Worm (Caenorhabditis elegans): ENCODE data around the gene C48B4.9.

C48B4.9 gene

ce11 chrIII:9563235-9563634, at the start of gene C48B4.9:
TSS of gene C48B4.9 (minus strand) at chrIII:9563335.
- no peak for TF ChIP-seq ztf-4 (tag; optimal IDR thresholded peaks at IDR 0.05)
- no peak for TF ChIP-seq nhr-23 (tag; optimal IDR thresholded peaks at IDR 0.05)
- TF ChIP-seq lin-13 (GFP tag; optimal IDR thresholded peaks at IDR 0.05), result no peak
- no peak for TF ChIP-seq peb-1 (tag; optimal IDR thresholded peaks at IDR 0.05)
- TF ChIP-seq egl-27 (tag; optimal IDR thresholded peaks at IDR 0.05), result no peak
- no peak for TF ChIP-seq nhr-25 (tag; optimal IDR thresholded peaks at IDR 0.05)

- TF ChIP-seq elt-3 (tag; optimal IDR thresholded peaks at IDR 0.05) (no peak), nhr-237 (tag; optimal IDR thresholded peaks at IDR 0.05) (no peak), dmd-4 (tag; optimal IDR thresholded peaks at IDR 0.05) (no peak), elt-1 (tag; optimal IDR thresholded peaks at IDR 0.05) (no peak), mbf-1 (tag; optimal IDR thresholded peaks at IDR 0.05) (no peak), F13H6.1 (tag; optimal IDR thresholded peaks at IDR 0.05) (no peak), unc-39 (tag; optimal IDR thresholded peaks at IDR 0.05) (no peak), ztf-1 (GFP tag; conservative IDR thresholded peaks at IDR 0.05) (no peak), lin-11 (tag; optimal IDR thresholded peaks at IDR 0.05) (no peak), ztf-11 (tag; optimal IDR thresholded peaks at IDR 0.05) (no peak), nhr-11 (tag; optimal IDR thresholded peaks at IDR 0.05) (no peak), unc-62 (GFP tag; optimal IDR thresholded peaks at IDR 0.05) (no peak), nhr-6 (tag; optimal IDR thresholded peaks at IDR 0.05) (no peak), nhr-10 (tag; optimal IDR thresholded peaks at IDR 0.05) (no peak), sem-4 (tag; optimal IDR thresholded peaks at IDR 0.05) (no peak), egl-27 (tag; optimal IDR thresholded peaks at IDR 0.05) (no peak), peb-1 (tag; optimal IDR thresholded peaks at IDR 0.05) (no peak), snpc-4 (tag; optimal IDR thresholded peaks at IDR 0.05) (no peak)
Observed at ce11 chrIII:9612097-9612496, 49.0 kb upstream of the C48B4.9 start, which contains the start of gene bbs-4. TSS of gene bbs-4 (minus strand) at chrIII:9612197.

DNA sequence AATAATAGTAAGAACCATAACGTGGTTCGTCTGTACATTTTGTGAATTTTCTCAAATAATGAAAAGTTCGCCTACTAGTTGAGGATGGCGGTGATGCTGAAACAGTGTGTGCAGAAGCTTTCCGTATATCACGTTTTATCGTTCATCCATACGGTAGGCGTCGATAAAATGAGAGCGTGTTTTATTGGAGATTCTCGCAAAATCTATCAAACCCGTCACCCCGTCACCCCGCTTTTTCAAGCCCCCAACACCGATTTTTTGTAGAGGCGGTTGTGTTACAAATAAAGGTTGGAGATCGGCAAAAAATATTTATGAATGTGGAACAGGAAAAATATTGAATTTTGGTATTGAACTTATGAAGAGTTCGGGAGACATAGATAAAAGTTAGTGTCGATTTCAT, 45.5 kb upstream of the C48B4.9 start, which contains the start of gene clec-161:
Gene clec-161, minus strand, starts transcription at position 101 of the 400 bp plus-strand sequence.
- TF ChIP-seq lin-11 (tag; optimal IDR thresholded peaks at IDR 0.05) (no peak), ama-1 (optimal IDR thresholded peaks at IDR 0.05) (no peak), ztf-4 (tag; optimal IDR thresholded peaks at IDR 0.05) (no peak), nhr-21 (tag; optimal IDR thresholded peaks at IDR 0.05) (no peak), mdl-1 (tag; optimal IDR thresholded peaks at IDR 0.05) (no peak), nhr-237 (tag; optimal IDR thresholded peaks at IDR 0.05) (no peak), mbf-1 (tag; optimal IDR thresholded peaks at IDR 0.05) (no peak), aly-2 (tag; optimal IDR thresholded peaks at IDR 0.05) (no peak), peb-1 (tag; optimal IDR thresholded peaks at IDR 0.05) (no peak), gmeb-1 (tag; optimal IDR thresholded peaks at IDR 0.05) (no peak), nhr-12 (tag; optimal IDR thresholded peaks at IDR 0.05) (no peak), nhr-25 (tag; optimal IDR thresholded peaks at IDR 0.05) (no peak), nhr-10 (tag; optimal IDR thresholded peaks at IDR 0.05) (no peak), nhr-23 (tag; optimal IDR thresholded peaks at IDR 0.05) (no peak), skn-1 (tag; optimal IDR thresholded peaks at IDR 0.05) (no peak), dmd-4 (tag; optimal IDR thresholded peaks at IDR 0.05) (no peak), unc-55 (GFP tag; optimal IDR thresholded peaks at IDR 0.05) (no peak)

DNA sequence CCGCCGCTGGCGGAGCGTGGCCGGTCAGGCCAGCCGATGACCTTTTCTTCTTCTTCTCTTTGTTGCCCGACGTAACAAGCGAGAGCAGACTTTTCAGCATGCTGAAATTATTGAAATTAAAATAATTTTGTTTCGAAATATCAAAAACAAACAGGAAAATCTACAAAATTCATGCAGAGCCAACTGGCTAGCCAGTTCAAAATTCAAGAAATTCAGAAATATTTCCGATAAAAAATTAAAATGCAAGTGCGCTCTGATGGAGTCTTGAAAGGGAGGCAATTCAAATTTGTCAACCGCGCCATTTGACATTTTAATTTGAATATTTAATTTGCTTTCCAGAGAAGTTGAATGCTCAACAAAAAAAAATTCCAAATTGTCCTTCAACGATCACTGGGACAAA, 37.5 kb upstream of the C48B4.9 start, which contains the start of gene F58A4.2:
Gene F58A4.2, minus strand, starts transcription at position 101 of the 400 bp plus-strand sequence.
- TF ChIP-seq elt-3 (tag; optimal IDR thresholded peaks at IDR 0.05) (no peak), nhr-129 (tag; optimal IDR thresholded peaks at IDR 0.05) (no peak), lin-13 (GFP tag; optimal IDR thresholded peaks at IDR 0.05) (no peak), alr-1 (tag; optimal IDR thresholded peaks at IDR 0.05) (no peak), crh-2 (tag; optimal IDR thresholded peaks at IDR 0.05) (no peak), peb-1 (tag; optimal IDR thresholded peaks at IDR 0.05) (no peak), lsy-2 (tag; optimal IDR thresholded peaks at IDR 0.05) (no peak), sma-3 (GFP tag; optimal IDR thresholded peaks at IDR 0.05) (no peak), blmp-1 (tag; optimal IDR thresholded peaks at IDR 0.05; ENCODE audit: insufficient read depth) (no peak), nhr-237 (tag; optimal IDR thresholded peaks at IDR 0.05) (no peak)

ce11 chrIII:9598168-9598567, 35.0 kb upstream of the C48B4.9 start, which contains the start of gene F58A4.1:
TSS of gene F58A4.1 (plus strand) at chrIII:9598468.
- TF ChIP-seq unc-55 (GFP tag; optimal IDR thresholded peaks at IDR 0.05) (no peak), ZK546.5 (tag; optimal IDR thresholded peaks at IDR 0.05) (no peak), ztf-1 (GFP tag; conservative IDR thresholded peaks at IDR 0.05) (no peak), nhr-6 (tag; optimal IDR thresholded peaks at IDR 0.05) (no peak), gmeb-1 (tag; optimal IDR thresholded peaks at IDR 0.05) (no peak)
